Worm (Caenorhabditis elegans): ENCODE measurements around the gene K09H11.6.

K09H11.6 gene

DNA sequence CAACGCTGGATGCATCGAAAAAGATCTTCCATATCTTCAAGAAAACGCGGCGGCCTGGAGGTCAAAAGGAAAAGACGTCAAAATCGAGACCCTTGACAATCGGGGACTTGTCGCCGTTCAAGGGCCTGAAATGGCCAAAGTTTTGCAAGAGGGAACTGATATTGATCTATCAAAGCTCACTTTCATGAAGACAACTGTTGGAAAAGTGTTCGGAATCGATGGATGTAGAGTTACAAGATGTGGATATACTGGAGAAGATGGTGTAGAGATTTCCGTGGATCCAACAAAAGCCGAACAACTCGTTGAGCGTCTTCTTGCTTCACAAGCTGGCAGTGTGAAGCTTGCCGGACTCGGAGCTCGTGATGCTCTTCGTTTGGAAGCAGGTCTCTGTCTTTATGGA, 22.5 kb downstream of the K09H11.6 start:
- TF ChIP-seq aha-1 (tag) (peak; percentile 96), php-3 (GFP tag; IDR thresholded peaks at IDR 0.05) (no peak)

DNA sequence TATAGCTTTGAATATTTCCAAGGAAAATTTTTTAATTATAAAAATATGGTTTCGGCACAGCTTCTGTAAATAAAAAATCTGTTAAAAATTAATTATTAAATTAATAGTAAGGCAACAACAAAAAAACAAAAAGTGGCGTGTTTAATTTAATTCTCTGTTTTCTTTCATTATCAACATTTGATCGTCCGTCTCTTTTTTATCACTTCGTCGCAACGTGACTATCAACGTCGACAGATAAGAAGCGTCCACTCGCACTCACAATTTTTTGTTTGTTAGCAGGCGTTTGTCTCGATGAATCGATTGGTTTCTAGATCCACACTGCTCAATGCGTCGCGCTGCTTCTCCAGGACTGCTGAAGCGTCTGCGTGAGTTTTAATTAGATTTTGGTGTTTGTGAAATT, 23.3 kb downstream of the K09H11.6 start, which contains the start of gene gcst-1:
Gene gcst-1, plus strand, starts transcription at position 277 of the 400 bp plus-strand sequence.
- TF ChIP-seq F44E2.7 (GFP tag; IDR thresholded peaks at IDR 0.05) (no peak), lir-3 (tag; optimal IDR thresholded peaks at IDR 0.05) (no peak), Y48G9A.11 (GFP tag; IDR thresholded peaks at IDR 0.05) (no peak), nhr-111 (GFP tag; optimal IDR thresholded peaks at IDR 0.05) (no peak), nhr-42 (GFP tag; IDR thresholded peaks at IDR 0.05) (no peak), D1046.2 (GFP tag; IDR thresholded peaks at IDR 0.05) (no peak), dmd-8 (GFP tag; IDR thresholded peaks at IDR 0.05) (no peak), pqm-1 (tag; optimal IDR thresholded peaks at IDR 0.05) (peak; percentile 33), ceh-28 (tag; optimal IDR thresholded peaks at IDR 0.05) (no peak), nhr-77 (tag; optimal IDR thresholded peaks at IDR 0.05) (peak; percentile 49), dmd-6 (GFP tag; IDR thresholded peaks at IDR 0.05) (peak; percentile 83), hlh-11 (tag; optimal IDR thresholded peaks at IDR 0.05) (peak; percentile 65), zfp-2 (tag; optimal IDR thresholded peaks at IDR 0.05) (no peak), dve-1 (tag; optimal IDR thresholded peaks at IDR 0.05; ENCODE audit: insufficient read depth) (peak; percentile 70), F10B5.3 (tag; optimal IDR thresholded peaks at IDR 0.05) (peak; percentile 12), nhr-48 (tag; optimal IDR thresholded peaks at IDR 0.05) (peak; percentile 14), php-3 (GFP tag; IDR thresholded peaks at IDR 0.05) (peak; percentile 62; the same call in 1 of the 2 replicates), nhr-28 (tag; optimal IDR thresholded peaks at IDR 0.05) (peak; percentile 80), rbr-2 (tag; optimal IDR thresholded peaks at IDR 0.05) (no peak), lsy-2 (tag; optimal IDR thresholded peaks at IDR 0.05) (no peak), jun-1 (tag; optimal IDR thresholded peaks at IDR 0.05) (no peak), snpc-1.2 (GFP tag; IDR thresholded peaks at IDR 0.05) (no peak), mxl-3 (GFP tag; optimal IDR thresholded peaks at IDR 0.05) (peak; percentile 72), lim-7 (GFP tag; IDR thresholded peaks at IDR 0.05) (no peak), madf-5 (GFP tag; IDR thresholded peaks at IDR 0.05) (no peak), nhr-102 (tag; optimal IDR thresholded peaks at IDR 0.05) (no peak), lin-1 (GFP tag; IDR thresholded peaks at IDR 0.05) (peak; percentile 33; the same call in 1 of the 2 replicates), daf-16 (GFP tag; optimal IDR thresholded peaks at IDR 0.05) (no peak), daf-16 (tag; optimal IDR thresholded peaks at IDR 0.05) (peak; percentile 89), ZK337.2 (GFP tag; IDR thresholded peaks at IDR 0.05) (no peak), nhr-10 (tag; optimal IDR thresholded peaks at IDR 0.05) (no peak), daf-8 (GFP tag; IDR thresholded peaks at IDR 0.05) (no peak), hlh-30 (tag; optimal IDR thresholded peaks at IDR 0.05; ENCODE audit: insufficient read depth) (peak; percentile 62), mdl-1 (tag; optimal IDR thresholded peaks at IDR 0.05) (peak in 1 of 2 experiments; percentile 74), attf-4 (tag; optimal IDR thresholded peaks at IDR 0.05) (no peak), F26F4.8 (GFP tag; conservative IDR thresholded peaks at IDR 0.05) (no peak), nhr-237 (tag; optimal IDR thresholded peaks at IDR 0.05) (no peak), mep-1 (tag; optimal IDR thresholded peaks at IDR 0.05) (no peak), ama-1 (optimal IDR thresholded peaks at IDR 0.05) (peak; percentile 54), ztf-7 (tag; optimal IDR thresholded peaks at IDR 0.05) (no peak)

DNA sequence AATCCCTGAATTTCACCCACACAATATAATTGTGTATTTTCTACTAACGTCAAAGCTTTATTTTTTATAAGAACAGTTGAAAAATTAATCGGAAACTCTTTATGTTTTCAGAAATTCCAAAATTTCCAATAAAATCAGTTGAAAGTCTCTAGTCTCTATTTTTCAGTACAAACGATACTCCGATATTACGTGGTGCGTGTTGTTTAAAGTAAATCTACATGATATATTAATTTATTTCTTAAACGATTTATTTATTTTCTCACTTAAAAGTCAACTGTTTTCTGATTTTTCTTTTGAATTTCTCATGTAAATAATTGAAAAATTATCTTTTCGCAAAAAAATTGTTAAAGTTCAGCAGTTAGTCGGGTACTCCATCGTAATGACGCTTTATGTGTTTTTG, 23.8 kb downstream of the K09H11.6 start:
- TF ChIP-seq pha-4 (GFP tag; IDR thresholded peaks at IDR 0.05) (no peak), pha-4 (tag; optimal IDR thresholded peaks at IDR 0.05) (no peak), Y48G9A.11 (GFP tag; IDR thresholded peaks at IDR 0.05) (peak; percentile 88), snpc-1.2 (GFP tag; IDR thresholded peaks at IDR 0.05) (no peak), nhr-41 (GFP tag; IDR thresholded peaks at IDR 0.05) (no peak), sdz-12 (GFP tag; optimal IDR thresholded peaks at IDR 0.05) (no peak), F37D6.2 (tag; optimal IDR thresholded peaks at IDR 0.05) (no peak), lsy-2 (tag; optimal IDR thresholded peaks at IDR 0.05) (no peak), R02D3.7 (tag; optimal IDR thresholded peaks at IDR 0.05) (peak; percentile 54)

Measured in whole organism, L4 larva.